Worm (Caenorhabditis elegans) whole organism, young adult: ENCODE measurements around the gene col-167.

Experiments
- B0035.1 ChIP-seq: sonication (generic microtip); optimal IDR thresholded peaks from 2 replicates; lab custom pipeline; 2016; ENCODE audit warnings: missing genetic modification characterization, mild to moderate bottlenecking, missing compliant biosample characterization, missing genotype, missing genetic modification reagents
- F33H1.4 ChIP-seq: fragments of 200-800 bp; sonication (Bioruptor generic); IDR thresholded peaks from 2 replicates; pipeline ENCODE4 v1.3.6; 2022; ENCODE audit warnings: missing genetic modification reagents, missing genetic modification characterization, missing compliant biosample characterization
- F39B2.1 ChIP-seq: fragments of 200-800 bp; sonication (Bioruptor generic); IDR thresholded peaks from 2 replicates; pipeline ENCODE4 v1.3.6; 2022; ENCODE audit warnings: missing genetic modification reagents, missing genetic modification characterization, missing compliant biosample characterization
- Y53F4B.3 ChIP-seq: fragments of 200-800 bp; sonication (Bioruptor generic); IDR thresholded peaks from 2 replicates; pipeline ENCODE4 v1.3.6; 2022; ENCODE audit warnings: missing genetic modification reagents, missing genetic modification characterization, missing compliant biosample characterization
- Y56A3A.18 ChIP-seq: fragments of 200-800 bp; sonication (Bioruptor generic); IDR thresholded peaks from 2 replicates; pipeline ENCODE4 v1.3.6; 2022; ENCODE audit warnings: missing genetic modification reagents, missing genetic modification characterization, missing compliant biosample characterization
- Y79H2A.3 ChIP-seq: fragments of 200-800 bp; sonication (Bioruptor generic); conservative IDR thresholded peaks from 2 replicates; pipeline ENCODE4 v1.3.6; 2022; ENCODE audit warnings: missing genetic modification reagents, missing genetic modification characterization, missing compliant biosample characterization
- attf-5 ChIP-seq: fragments of 200-800 bp; sonication (Bioruptor generic); optimal IDR thresholded peaks from 2 replicates; lab custom pipeline; 2018; ENCODE audit warnings: mild to moderate bottlenecking, missing genetic modification characterization, missing compliant biosample characterization
- bed-2 ChIP-seq: fragments of 200-800 bp; sonication (Bioruptor generic); IDR thresholded peaks from 2 replicates; pipeline ENCODE4 v1.3.6; 2022; ENCODE audit warnings: missing genetic modification reagents, missing genetic modification characterization, missing compliant biosample characterization
- ccch-3 ChIP-seq: fragments of 200-800 bp; sonication (Bioruptor generic); optimal IDR thresholded peaks from 2 replicates; lab custom pipeline; 2018; ENCODE audit warnings: mild to moderate bottlenecking, missing genetic modification characterization, missing compliant biosample characterization
- cebp-1 ChIP-seq, 2 experiments: fragments of 200-800 bp in 1 of 2; sonication (Bioruptor generic) in 1 of 2; sonication (generic microtip) in 1 of 2; IDR thresholded peaks in 1 of 2; optimal IDR thresholded peaks in 1 of 2; 2 replicates each; pipeline versions ENCODE4 v1.3.6 to Lab custom; 2017 to 2022; ENCODE audit warnings: missing compliant biosample characterization in 2 of 2, missing genetic modification characterization in 2 of 2, mild to moderate bottlenecking in 1 of 2, missing genetic modification reagents in 1 of 2, moderate library complexity in 1 of 2
- ceh-27 ChIP-seq: fragments of 200-800 bp; sonication (Bioruptor generic); optimal IDR thresholded peaks from 2 replicates; lab custom pipeline; 2018; ENCODE audit warnings: mild to moderate bottlenecking, missing genetic modification characterization, moderate library complexity, missing compliant biosample characterization
- ceh-40 ChIP-seq: fragments of 200-800 bp; sonication (Bioruptor generic); IDR thresholded peaks from 2 replicates; pipeline ENCODE4 v1.3.6; 2022; ENCODE audit warnings: missing genetic modification characterization, missing compliant biosample characterization
- ceh-91 ChIP-seq: fragments of 200-800 bp; sonication (Bioruptor generic); IDR thresholded peaks from 2 replicates; pipeline ENCODE4 v1.3.6; 2022; ENCODE audit warnings: missing genetic modification reagents, missing genetic modification characterization, missing compliant biosample characterization
- efl-1 ChIP-seq: fragments of 150-350 bp; optimal IDR thresholded peaks from 2 replicates; lab custom pipeline; 2014; ENCODE audit warnings: missing biosample characterization, missing genetic modification reagents, missing genetic modification characterization
- egrh-3 ChIP-seq: fragments of 200-800 bp; sonication (Bioruptor generic); IDR thresholded peaks from 2 replicates; pipeline ENCODE4 v1.3.6; 2022; ENCODE audit warnings: missing genetic modification reagents, missing genetic modification characterization, missing compliant biosample characterization
- ekl-4 ChIP-seq: fragments of 200-800 bp; sonication (Bioruptor generic); IDR thresholded peaks from 2 replicates; pipeline ENCODE4 v1.3.6; 2022; ENCODE audit warnings: missing genetic modification reagents, missing genetic modification characterization, missing compliant biosample characterization
- fkh-3 ChIP-seq: sonication (generic microtip); optimal IDR thresholded peaks from 2 replicates; lab custom pipeline; 2016; ENCODE audit warnings: mild to moderate bottlenecking, missing genetic modification characterization, missing compliant biosample characterization
- gei-17 ChIP-seq: fragments of 200-800 bp; sonication (Bioruptor generic); optimal IDR thresholded peaks from 2 replicates; lab custom pipeline; 2018; ENCODE audit warnings: mild to moderate bottlenecking, missing genetic modification characterization, missing compliant biosample characterization
- him-1 ChIP-seq: sonication (generic microtip); optimal IDR thresholded peaks from 2 replicates; lab custom pipeline; 2016; ENCODE audit warnings: missing genotype, missing genetic modification reagents, missing genetic modification characterization, missing compliant biosample characterization
- hlh-26 ChIP-seq: fragments of 200-800 bp; sonication (Bioruptor generic); conservative IDR thresholded peaks from 2 replicates; pipeline ENCODE4 v1.3.6; 2022; ENCODE audit warnings: missing genetic modification reagents, missing genetic modification characterization, missing compliant biosample characterization
- hmg-1.2 ChIP-seq: fragments of 200-800 bp; sonication (Bioruptor generic); IDR thresholded peaks from 2 replicates; pipeline ENCODE4 v1.3.6; 2022; ENCODE audit warnings: missing genetic modification reagents, missing genetic modification characterization, missing compliant biosample characterization
- hmg-20 ChIP-seq: fragments of 200-800 bp; sonication (Bioruptor generic); IDR thresholded peaks from 2 replicates; pipeline ENCODE4 v1.3.6; 2022; ENCODE audit warnings: missing genetic modification reagents, missing genetic modification characterization, missing compliant biosample characterization
- hrde-1 ChIP-seq: sonication (generic microtip); optimal IDR thresholded peaks from 2 replicates; lab custom pipeline; 2016; ENCODE audit warnings: missing genetic modification characterization, mild to moderate bottlenecking, missing compliant biosample characterization, moderate library complexity, missing genotype, missing genetic modification reagents, borderline replicate concordance
- hsf-1 ChIP-seq: fragments of 200-800 bp; sonication (Bioruptor generic); IDR thresholded peaks from 2 replicates; pipeline ENCODE4 v1.3.6; 2022; ENCODE audit warnings: missing genetic modification reagents, missing genetic modification characterization, missing compliant biosample characterization
- lir-1 ChIP-seq: fragments of 200-800 bp; sonication (Bioruptor generic); conservative IDR thresholded peaks from 2 replicates; pipeline ENCODE4 v1.3.6; 2022; ENCODE audit warnings: missing genetic modification reagents, missing genetic modification characterization, missing compliant biosample characterization
- lsl-1 ChIP-seq: fragments of 200-800 bp; sonication (Bioruptor generic); optimal IDR thresholded peaks from 2 replicates; lab custom pipeline; 2018; ENCODE audit warnings: mild to moderate bottlenecking, missing genetic modification characterization, moderate library complexity, missing compliant biosample characterization
- madf-3 ChIP-seq: fragments of 200-800 bp; sonication (Bioruptor generic); IDR thresholded peaks from 2 replicates; pipeline ENCODE4 v1.3.6; 2022; ENCODE audit warnings: missing genetic modification reagents, missing genetic modification characterization, missing compliant biosample characterization
- madf-8 ChIP-seq: fragments of 200-800 bp; sonication (Bioruptor generic); conservative IDR thresholded peaks from 2 replicates; pipeline ENCODE4 v1.3.6; 2022; ENCODE audit warnings: missing genetic modification reagents, missing genetic modification characterization, missing compliant biosample characterization
- mcd-1 ChIP-seq: fragments of 200-800 bp; sonication (Bioruptor generic); IDR thresholded peaks from 2 replicates; pipeline ENCODE4 v1.3.6; 2022; ENCODE audit warnings: missing genetic modification reagents, missing genetic modification characterization, missing compliant biosample characterization
- mes-4 ChIP-seq: sonication (generic microtip); optimal IDR thresholded peaks from 2 replicates; lab custom pipeline; 2016; ENCODE audit warnings: missing genotype, missing genetic modification characterization, missing compliant biosample characterization
- mxl-1 ChIP-seq: sonication (generic microtip); optimal IDR thresholded peaks from 2 replicates; lab custom pipeline; 2016; ENCODE audit warnings: missing genetic modification characterization, missing compliant biosample characterization
- nfyb-1 ChIP-seq: fragments of 200-800 bp; sonication (Bioruptor generic); IDR thresholded peaks from 2 replicates; pipeline ENCODE4 v1.3.6; 2022; ENCODE audit warnings: missing genetic modification reagents, missing genetic modification characterization, missing compliant biosample characterization
- nhr-27 ChIP-seq: fragments of 200-800 bp; sonication (Bioruptor generic); optimal IDR thresholded peaks from 2 replicates; lab custom pipeline; 2018; ENCODE audit warnings: mild to moderate bottlenecking, missing genetic modification characterization, moderate library complexity, missing compliant biosample characterization
- nhr-80 ChIP-seq: sonication (generic microtip); optimal IDR thresholded peaks from 2 replicates; lab custom pipeline; 2016; ENCODE audit warnings: missing genetic modification characterization, missing compliant biosample characterization
- nhr-90 ChIP-seq: sonication (generic microtip); optimal IDR thresholded peaks from 2 replicates; lab custom pipeline; 2016; ENCODE audit warnings: missing genotype, mild to moderate bottlenecking, missing genetic modification characterization, missing compliant biosample characterization
- rcor-1 ChIP-seq: fragments of 200-800 bp; sonication (Bioruptor generic); IDR thresholded peaks from 2 replicates; pipeline ENCODE4 v1.3.6; 2022; ENCODE audit warnings: missing genetic modification reagents, missing genetic modification characterization, missing compliant biosample characterization
- sea-2 ChIP-seq: fragments of 200-800 bp; sonication (Bioruptor generic); IDR thresholded peaks from 2 replicates; pipeline ENCODE4 v1.3.6; 2022; ENCODE audit warnings: missing genetic modification characterization, missing compliant biosample characterization
- tbx-9 ChIP-seq: sonication (generic microtip); optimal IDR thresholded peaks from 2 replicates; lab custom pipeline; 2016; ENCODE audit warnings: borderline replicate concordance, missing genetic modification characterization, inconsistent platforms, missing compliant biosample characterization
- tlf-1 ChIP-seq: fragments of 200-800 bp; sonication (Bioruptor generic); optimal IDR thresholded peaks from 2 replicates; lab custom pipeline; 2018; ENCODE audit warnings: mild to moderate bottlenecking, missing genetic modification characterization, missing compliant biosample characterization
- xnd-1 ChIP-seq: sonication (generic microtip); optimal IDR thresholded peaks from 2 replicates; lab custom pipeline; 2016; ENCODE audit warnings: missing genotype, missing genetic modification reagents, missing genetic modification characterization, missing compliant biosample characterization
- zim-3 ChIP-seq: sonication (generic microtip); optimal IDR thresholded peaks from 2 replicates; lab custom pipeline; 2017; ENCODE audit warnings: mild to moderate bottlenecking, missing genetic modification characterization, moderate library complexity, missing compliant biosample characterization
- ztf-28 ChIP-seq: fragments of 200-800 bp; sonication (Bioruptor generic); IDR thresholded peaks from 2 replicates; pipeline ENCODE4 v1.3.6; 2022; ENCODE audit warnings: missing genetic modification reagents, missing genetic modification characterization, missing compliant biosample characterization
- ztf-3 ChIP-seq: fragments of 200-800 bp; sonication (Bioruptor generic); optimal IDR thresholded peaks from 2 replicates; lab custom pipeline; 2018; ENCODE audit warnings: mild to moderate bottlenecking, missing genetic modification characterization, missing compliant biosample characterization
- ztf-6 ChIP-seq: fragments of 200-800 bp; sonication (Bioruptor generic); IDR thresholded peaks from 2 replicates; pipeline ENCODE4 v1.3.6; 2022; ENCODE audit warnings: missing genetic modification reagents, missing genetic modification characterization, missing compliant biosample characterization

Gene col-167

ce11 chrX:6292143-6292542 lies 31.1 kb upstream of the col-167 start (continued):
- TF ChIP-seq Y56A3A.18 = peak; percentile 94
- TF ChIP-seq ztf-3 (GFP tag; lab: Kevin White, UChicago) = no peak
- TF ChIP-seq ceh-91 (GFP tag; lab: Robert Waterston, UW) = no peak
- TF ChIP-seq lir-1 (GFP tag; lab: Robert Waterston, UW) = peak; percentile 55; the same call in 1 of the 2 replicates
- no peak for TF ChIP-seq nhr-27 (tag; lab: Kevin White, UChicago)
- TF ChIP-seq him-1 (tag; lab: Kevin White, UChicago) = peak; percentile 96
- TF ChIP-seq sea-2 (GFP tag; lab: Robert Waterston, UW) = no peak
- TF ChIP-seq nhr-90 (tag; lab: Kevin White, UChicago) = peak; percentile 91
- TF ChIP-seq cebp-1 (GFP tag; IDR thresholded peaks at IDR 0.05; lab: Robert Waterston, UW) = peak; percentile 54; the same call in 1 of the 2 replicates
- peak; percentile 79 for TF ChIP-seq cebp-1 (tag; optimal IDR thresholded peaks at IDR 0.05; lab: Kevin White, UChicago)
- peak; percentile 14 for TF ChIP-seq nhr-80 (tag; lab: Kevin White, UChicago)
- peak; percentile 75 for TF ChIP-seq mes-4
- TF ChIP-seq mxl-1 (tag; lab: Kevin White, UChicago) = peak; percentile 89
- peak; percentile 84 for TF ChIP-seq hmg-1.2
- peak; percentile 86; the same call in 1 of the 2 replicates for TF ChIP-seq madf-3 (GFP tag; lab: Robert Waterston, UW)
- peak; percentile 72 for TF ChIP-seq mcd-1 (GFP tag; lab: Robert Waterston, UW)
- TF ChIP-seq ccch-3 (GFP tag; lab: Kevin White, UChicago) = peak; percentile 66
- 0 out of 2 replicates have a peak, but pooled peaks have one; percentile 35 for TF ChIP-seq Y53F4B.3
- peak; percentile 74 for TF ChIP-seq attf-5 (GFP tag; lab: Kevin White, UChicago)
- TF ChIP-seq bed-2 (GFP tag; lab: Robert Waterston, UW) = 0 out of 2 replicates have a peak, but pooled peaks have one; percentile 32
- TF ChIP-seq ceh-40 (GFP tag; lab: Robert Waterston, UW) = peak; percentile 83
- no peak for TF ChIP-seq tbx-9
- peak; percentile 48; the same call in 1 of the 2 replicates for TF ChIP-seq F39B2.1 (GFP tag; lab: Robert Waterston, UW)
- TF ChIP-seq xnd-1 (tag; lab: Kevin White, UChicago) = no peak
- peak; percentile 67 for TF ChIP-seq hrde-1
- 0 out of 2 replicates have a peak, but pooled peaks have one; percentile 59 for TF ChIP-seq ztf-6 (GFP tag; lab: Robert Waterston, UW)
- TF ChIP-seq hlh-26 (GFP tag; lab: Robert Waterston, UW) = 0 out of 2 replicates have a peak, but pooled peaks have one; percentile 63
- TF ChIP-seq hsf-1 (GFP tag; lab: Robert Waterston, UW) = peak; percentile 65; the same call in 1 of the 2 replicates
- no peak for TF ChIP-seq efl-1 (GFP tag; lab: Kevin White, UChicago)
- peak; percentile 81 for TF ChIP-seq B0035.1 (tag; lab: Kevin White, UChicago)
- no peak; the same call in 1 of the 2 replicates for TF ChIP-seq madf-8 (GFP tag; lab: Robert Waterston, UW)
- 0 out of 2 replicates have a peak, but pooled peaks have one; percentile 16 for TF ChIP-seq F33H1.4 (GFP tag; lab: Robert Waterston, UW)
- peak; percentile 79 for TF ChIP-seq gei-17 (GFP tag; lab: Kevin White, UChicago)
- TF ChIP-seq tlf-1 (GFP tag; lab: Kevin White, UChicago) = peak; percentile 15
- peak; percentile 81 for TF ChIP-seq ceh-27 (GFP tag; lab: Kevin White, UChicago)
- TF ChIP-seq Y79H2A.3 (GFP tag; lab: Robert Waterston, UW) = no peak
- TF ChIP-seq rcor-1 = peak; percentile 87
- TF ChIP-seq nfyb-1 (GFP tag; lab: Robert Waterston, UW) = peak; percentile 92
- peak; percentile 22 for TF ChIP-seq lsl-1
- TF ChIP-seq ztf-28 (GFP tag; lab: Robert Waterston, UW) = peak; percentile 74; the same call in 1 of the 2 replicates
- peak; percentile 88 for TF ChIP-seq hmg-20 (GFP tag; lab: Robert Waterston, UW)
- TF ChIP-seq egrh-3 (GFP tag; lab: Robert Waterston, UW) = peak; percentile 55
- TF ChIP-seq fkh-3 = peak; percentile 91
- peak; percentile 77 for TF ChIP-seq ekl-4 (GFP tag; lab: Robert Waterston, UW)
- peak; percentile 78 for TF ChIP-seq zim-3 (tag; lab: Kevin White, UChicago)
